Fruit fly (Drosophila melanogaster) whole organism, embryonic: ENCODE results near the gene CG17121.
A peak's percentile ranks its signal among the peaks of the same experiment; 100 is the strongest.

ENCODE experiments used
- Bteb2 ChIP-seq: fragments of 200-800 bp; sonication (Bioruptor generic); optimal IDR thresholded peaks from 2 replicates; lab custom pipeline; 2016; ENCODE audit warnings: missing biosample characterization, missing genetic modification characterization
- CG12391 ChIP-seq: fragments of 200-800 bp; sonication (Bioruptor generic); optimal IDR thresholded peaks from 3 replicates; lab custom pipeline; 2018; ENCODE audit warnings: missing biosample characterization, mild to moderate bottlenecking, missing genetic modification characterization, moderate library complexity
- CG12659 ChIP-seq: fragments of 200-800 bp; sonication (Bioruptor generic); optimal IDR thresholded peaks from 3 replicates; lab custom pipeline; 2017; ENCODE audit warnings: mild to moderate bottlenecking, missing biosample characterization, missing genetic modification reagents, missing genetic modification characterization
- CG13296 ChIP-seq: fragments of 200-800 bp; sonication (Bioruptor generic); optimal IDR thresholded peaks from 3 replicates; lab custom pipeline; 2018; ENCODE audit warnings: missing biosample characterization, mild to moderate bottlenecking, missing genetic modification characterization
- CG13624 ChIP-seq: fragments of 200-800 bp; sonication (Bioruptor generic); optimal IDR thresholded peaks from 2 replicates; lab custom pipeline; 2016; ENCODE audit warnings: missing biosample characterization, missing genetic modification characterization
- CG14050 ChIP-seq: fragments of 200-800 bp; sonication (Bioruptor generic); IDR thresholded peaks from 3 replicates; pipeline ENCODE4 v1.3.6; 2022; ENCODE audit warnings: missing biosample characterization, missing genetic modification characterization
- CG14441 ChIP-seq: fragments of 200-800 bp; sonication (Bioruptor generic); IDR thresholded peaks from 2 replicates; pipeline ENCODE4 v1.3.6; 2022; ENCODE audit warnings: missing biosample characterization, missing genetic modification characterization
- CG14710 ChIP-seq: fragments of 200-800 bp; sonication (Bioruptor generic); optimal IDR thresholded peaks from 3 replicates; lab custom pipeline; 2019; ENCODE audit warnings: missing biosample characterization, mild to moderate bottlenecking, missing genetic modification characterization, moderate library complexity
- CG15514 ChIP-seq: fragments of 200-800 bp; sonication (Bioruptor generic); optimal IDR thresholded peaks from 3 replicates; lab custom pipeline; 2017; ENCODE audit warnings: missing biosample characterization, missing genetic modification characterization, mild to moderate bottlenecking, moderate library complexity, missing genetic modification reagents
- CG18599 ChIP-seq: fragments of 200-800 bp; sonication (Bioruptor generic); optimal IDR thresholded peaks from 3 replicates; lab custom pipeline; 2017; ENCODE audit warnings: missing biosample characterization, missing genetic modification characterization, mild to moderate bottlenecking, moderate library complexity, missing genetic modification reagents
- CG2712 ChIP-seq: fragments of 200-800 bp; optimal IDR thresholded peaks from 3 replicates; lab custom pipeline; 2019; ENCODE audit warnings: missing biosample characterization, mild to moderate bottlenecking, missing genetic modification characterization, moderate library complexity
- CG4424 ChIP-seq: fragments of 200-800 bp; sonication (Bioruptor generic); optimal IDR thresholded peaks from 3 replicates; lab custom pipeline; 2016; ENCODE audit warnings: missing biosample characterization, missing genetic modification characterization
- CG4730 ChIP-seq: fragments of 200-800 bp; sonication (Bioruptor generic); IDR thresholded peaks from 2 replicates; pipeline ENCODE4 v1.3.6; 2022; ENCODE audit warnings: missing biosample characterization, missing genetic modification characterization
- CG4854 ChIP-seq: fragments of 200-800 bp; sonication (Bioruptor generic); optimal IDR thresholded peaks from 2 replicates; lab custom pipeline; 2016; ENCODE audit warnings: missing biosample characterization, missing genetic modification characterization, inconsistent platforms
- CG7372 ChIP-seq: fragments of 200-800 bp; sonication (Bioruptor generic); IDR thresholded peaks from 2 replicates; pipeline ENCODE4 v1.3.6; 2022; ENCODE audit warnings: missing biosample characterization, missing genetic modification characterization
- CG7987 ChIP-seq: fragments of 200-800 bp; sonication (Bioruptor generic); optimal IDR thresholded peaks from 2 replicates; lab custom pipeline; 2018; ENCODE audit warnings: missing biosample characterization, mild to moderate bottlenecking, missing genetic modification characterization, moderate library complexity
- CG8089 ChIP-seq: fragments of 200-800 bp; sonication (Bioruptor generic); optimal IDR thresholded peaks from 3 replicates; lab custom pipeline; 2016; ENCODE audit warnings: missing biosample characterization, missing genetic modification characterization
- CG8290 ChIP-seq, 3 experiments: fragments of 200-800 bp; sonication (Bioruptor generic); optimal IDR thresholded peaks; 2 replicates each; lab custom pipeline; 2016 to 2019; ENCODE audit warnings: missing biosample characterization in 3 of 3, missing genetic modification characterization in 3 of 3, mild to moderate bottlenecking in 2 of 3, moderate library complexity in 1 of 3
- CG9215 ChIP-seq: fragments of 200-800 bp; sonication (Bioruptor generic); IDR thresholded peaks from 2 replicates; pipeline ENCODE4 v1.3.6; 2022; ENCODE audit warnings: missing biosample characterization, missing genetic modification characterization
- CG9817 ChIP-seq: fragments of 200-800 bp; sonication (Bioruptor generic); optimal IDR thresholded peaks from 2 replicates; lab custom pipeline; 2018; ENCODE audit warnings: missing biosample characterization, mild to moderate bottlenecking, missing genetic modification characterization, moderate library complexity
- CG9932 ChIP-seq: fragments of 200-800 bp; sonication (Bioruptor generic); IDR thresholded peaks from 2 replicates; pipeline ENCODE4 v1.3.6; 2022; ENCODE audit warnings: missing biosample characterization, missing genetic modification characterization
- CTCF ChIP-seq: fragments of 200-800 bp; sonication (Bioruptor generic); optimal IDR thresholded peaks from 2 replicates; lab custom pipeline; 2017; ENCODE audit warnings: missing biosample characterization, mild to moderate bottlenecking, missing genetic modification characterization, moderate library complexity
- CoRest ChIP-seq: fragments of 200-800 bp; sonication (Bioruptor generic); optimal IDR thresholded peaks from 3 replicates; lab custom pipeline; 2018; ENCODE audit warnings: missing biosample characterization, mild to moderate bottlenecking, missing genetic modification characterization, moderate library complexity
- Dll ChIP-seq: fragments of 200-800 bp; sonication (Bioruptor generic); IDR thresholded peaks from 4 replicates; pipeline ENCODE4 v1.3.6; 2022; ENCODE audit warnings: missing biosample characterization, missing genetic modification characterization; ENCODE audit not compliant: partially characterized antibody
- Ets65A ChIP-seq: fragments of 200-800 bp; sonication (Bioruptor generic); peaks from one replicate; lab custom pipeline; 2016; ENCODE audit warnings: missing biosample characterization, missing genetic modification characterization
- Mrtf ChIP-seq: fragments of 200-800 bp; sonication (Bioruptor generic); IDR thresholded peaks from 3 replicates; pipeline ENCODE4 v1.3.6; 2022; ENCODE audit warnings: missing biosample characterization, missing genetic modification characterization
- Nf-YC ChIP-seq: fragments of 200-800 bp; optimal IDR thresholded peaks from 3 replicates; lab custom pipeline; 2019; ENCODE audit warnings: missing biosample characterization, mild to moderate bottlenecking, missing genetic modification characterization, moderate library complexity
- Oli ChIP-seq: fragments of 200-800 bp; sonication (Bioruptor generic); optimal IDR thresholded peaks from 2 replicates; lab custom pipeline; 2018; ENCODE audit warnings: missing biosample characterization, mild to moderate bottlenecking, missing genetic modification characterization, moderate library complexity
- Xbp1 ChIP-seq: fragments of 200-800 bp; sonication (Bioruptor generic); optimal IDR thresholded peaks from 3 replicates; lab custom pipeline; 2016; ENCODE audit warnings: missing biosample characterization, mild to moderate bottlenecking, missing genetic modification characterization
- ap ChIP-seq: fragments of 200-800 bp; sonication (Bioruptor generic); IDR thresholded peaks from 2 replicates; pipeline ENCODE4 v1.3.6; 2022; ENCODE audit warnings: missing biosample characterization, missing genetic modification characterization
- bsh ChIP-seq, 2 experiments: fragments of 200-800 bp; sonication (Bioruptor generic); optimal IDR thresholded peaks; 2 replicates each; lab custom pipeline; 2017 to 2018; ENCODE audit warnings: mild to moderate bottlenecking in 2 of 2, missing biosample characterization in 2 of 2, missing genetic modification characterization in 2 of 2, moderate library complexity in 1 of 2
- chinmo ChIP-seq: fragments of 200-800 bp; sonication (Bioruptor generic); IDR thresholded peaks from 4 replicates; pipeline ENCODE4 v1.3.6; 2022; ENCODE audit warnings: missing biosample characterization, missing genetic modification characterization; ENCODE audit not compliant: partially characterized antibody
- crol ChIP-seq: fragments of 200-800 bp; sonication (Bioruptor generic); IDR thresholded peaks from 2 replicates; pipeline ENCODE4 v1.3.6; 2022; ENCODE audit warnings: missing biosample characterization, missing genetic modification characterization
- dysf ChIP-seq: fragments of 200-800 bp; sonication (Bioruptor generic); IDR thresholded peaks from 3 replicates; pipeline ENCODE4 v1.3.6; 2022; ENCODE audit warnings: missing biosample characterization, missing genetic modification characterization
- emc ChIP-seq: fragments of 200-800 bp; sonication (Bioruptor generic); optimal IDR thresholded peaks from 2 replicates; lab custom pipeline; 2016; ENCODE audit warnings: missing biosample characterization, missing genetic modification characterization
- eyg ChIP-seq: fragments of 200-800 bp; sonication (Bioruptor generic); optimal IDR thresholded peaks from 3 replicates; lab custom pipeline; 2016; ENCODE audit warnings: missing biosample characterization, missing genetic modification characterization
- ftz-f1 ChIP-seq: fragments of 200-800 bp; sonication (Bioruptor generic); optimal IDR thresholded peaks from 2 replicates; lab custom pipeline; 2016; ENCODE audit warnings: missing biosample characterization, missing genetic modification characterization
- grau ChIP-seq: fragments of 200-800 bp; optimal IDR thresholded peaks from 3 replicates; lab custom pipeline; 2019; ENCODE audit warnings: missing biosample characterization, mild to moderate bottlenecking, missing genetic modification characterization, moderate library complexity
- gro ChIP-seq: fragments of 200-800 bp; sonication (Bioruptor generic); optimal IDR thresholded peaks from 2 replicates; lab custom pipeline; 2016; ENCODE audit warnings: missing biosample characterization, missing genetic modification characterization
- gsb ChIP-seq: fragments of 200-800 bp; sonication (Bioruptor generic); IDR thresholded peaks from 2 replicates; pipeline ENCODE4 v1.3.6; 2022; ENCODE audit warnings: missing biosample characterization, missing genetic modification characterization
- hkb ChIP-seq, 2 experiments: fragments of 200-800 bp in 1 of 2; fragments of >200 bp in 1 of 2; sonication (Bioruptor generic) in 1 of 2; IDR thresholded peaks in 1 of 2; optimal IDR thresholded peaks in 1 of 2; 2 replicates each; pipeline versions ENCODE4 v1.3.6 to Lab custom; 2017 to 2022; ENCODE audit warnings: missing biosample characterization in 1 of 2, missing genetic modification characterization in 1 of 2
- kay ChIP-seq: fragments of 200-800 bp; sonication (Bioruptor generic); optimal IDR thresholded peaks from 2 replicates; lab custom pipeline; 2016; ENCODE audit warnings: missing biosample characterization, missing genetic modification characterization
- klu ChIP-seq: fragments of 200-800 bp; sonication (Bioruptor generic); IDR thresholded peaks from 2 replicates; pipeline ENCODE4 v1.3.6; 2022; ENCODE audit warnings: missing biosample characterization, missing genetic modification characterization
- lmd ChIP-seq: fragments of 200-800 bp; sonication (Bioruptor generic); IDR thresholded peaks from 2 replicates; pipeline ENCODE4 v1.3.6; 2022; ENCODE audit warnings: missing biosample characterization, missing genetic modification characterization
- pan ChIP-seq, 4 experiments: fragments of >200 bp in 3 of 4; fragments of 200-800 bp in 1 of 4; sonication (Bioruptor generic) in 1 of 4; optimal IDR thresholded peaks in 3 of 4; IDR thresholded peaks in 1 of 4; 2 replicates each; pipeline versions ENCODE4 v1.3.6 to Lab custom; 2017 to 2022; ENCODE audit warnings: missing biosample characterization in 2 of 4, missing genetic modification characterization in 2 of 4, mixed read lengths in 1 of 4
- pho ChIP-seq: fragments of 200-800 bp; sonication (Bioruptor generic); optimal IDR thresholded peaks from 2 replicates; lab custom pipeline; 2016; ENCODE audit warnings: missing biosample characterization, missing genetic modification characterization
- ranshi ChIP-seq: fragments of 200-800 bp; sonication (Bioruptor generic); IDR thresholded peaks from 2 replicates; pipeline ENCODE4 v1.3.6; 2022; ENCODE audit warnings: missing biosample characterization, missing genetic modification characterization
- sens-2 ChIP-seq: fragments of 200-800 bp; sonication (Bioruptor generic); IDR thresholded peaks from 2 replicates; pipeline ENCODE4 v1.3.6; 2022; ENCODE audit warnings: missing biosample characterization, missing genetic modification characterization
- seq ChIP-seq: fragments of 200-800 bp; sonication (Bioruptor generic); IDR thresholded peaks from 2 replicates; pipeline ENCODE4 v1.3.6; 2022; ENCODE audit warnings: missing biosample characterization, missing genetic modification characterization
- shn ChIP-seq: fragments of 200-800 bp; sonication (Bioruptor generic); optimal IDR thresholded peaks from 3 replicates; lab custom pipeline; 2016; ENCODE audit warnings: missing biosample characterization, missing genetic modification characterization

CG17121 gene

DNA sequence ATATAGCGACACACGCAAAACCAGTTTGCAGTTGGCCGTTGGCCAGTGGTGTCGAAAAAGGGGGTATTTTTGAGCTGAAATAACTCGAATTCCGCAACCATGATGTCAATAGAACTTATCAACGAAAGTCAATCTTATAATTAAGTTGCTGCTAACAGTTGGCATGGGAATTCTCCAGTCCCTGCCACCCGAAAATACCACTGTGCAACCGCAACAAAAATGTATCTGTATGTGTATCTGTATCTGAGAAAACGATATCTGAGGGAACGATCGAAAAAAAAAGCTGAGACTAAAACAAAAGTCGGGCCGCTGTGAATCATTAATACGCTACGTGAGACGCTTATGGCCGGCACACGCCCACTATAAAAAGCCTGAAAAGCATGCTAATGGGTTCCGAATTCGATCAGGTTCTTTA is 1.5 kb downstream of the CG17121 start (continued):
- TF ChIP-seq shn (GFP tag; lab: Kevin White, UChicago) (peak; percentile 45), Oli (tag; lab: Kevin White, UChicago) (peak; percentile 51), crol (GFP tag; lab: Robert Waterston, UW) (no peak), CG14050 (GFP tag; lab: Robert Waterston, UW) (peak; percentile 17; the same call in 1 of the 3 replicates), CG7372 (GFP tag; lab: Robert Waterston, UW) (peak; percentile 26; the same call in 1 of the 2 replicates), Ets65A (peak; percentile 90), bsh (GFP tag; optimal IDR thresholded peaks at IDR 0.05; lab: Kevin White, UChicago) (peak in 1 of 2 experiments; percentile 41), CG4854 (GFP tag; lab: Kevin White, UChicago) (no peak), Nf-YC (tag; lab: Kevin White, UChicago) (no peak), sens-2 (GFP tag; lab: Robert Waterston, UW) (no peak), seq (peak; percentile 38), klu (GFP tag; lab: Robert Waterston, UW) (no peak), CG8089 (no peak), grau (tag; lab: Kevin White, UChicago) (peak; percentile 54), CG7987 (GFP tag; lab: Kevin White, UChicago) (no peak), CG14710 (tag; lab: Kevin White, UChicago) (no peak), CG13296 (GFP tag; lab: Kevin White, UChicago) (peak; percentile 4), Bteb2 (peak; percentile 54), CG4730 (GFP tag; lab: Robert Waterston, UW) (peak; percentile 50), Mrtf (GFP tag; lab: Robert Waterston, UW) (peak; percentile 55; the same call in 1 of the 3 replicates), CG4424 (no peak), dysf (peak; percentile 70; the same call in 2 of the 3 replicates), kay (peak; percentile 38), eyg (GFP tag; lab: Kevin White, UChicago) (peak; percentile 0), CTCF (GFP tag; lab: Kevin White, UChicago) (no peak), CG15514 (GFP tag; lab: Kevin White, UChicago) (peak; percentile 39), pho (GFP tag; lab: Kevin White, UChicago) (peak; percentile 47), CoRest (tag; lab: Kevin White, UChicago) (peak; percentile 40), pan (optimal IDR thresholded peaks at IDR 0.05; lab: Kevin White, UChicago) (no peak), pan (GFP tag; optimal IDR thresholded peaks at IDR 0.05 in 1 of 2, IDR thresholded peaks at IDR 0.05 in 1 of 2) (peak in 1 of 2 experiments; percentile 73), gsb (GFP tag; lab: Robert Waterston, UW) (peak; percentile 14; the same call in 1 of the 2 replicates), ranshi (GFP tag; lab: Robert Waterston, UW) (0 out of 2 replicates have a peak, but pooled peaks have one; percentile 45), CG14441 (GFP tag; lab: Robert Waterston, UW) (peak; percentile 77), CG12391 (peak; percentile 2), CG2712 (tag; lab: Kevin White, UChicago) (peak; percentile 24), chinmo (GFP tag; lab: Robert Waterston, UW) (peak; percentile 51; the same call in 1 of the 4 replicates), ap (GFP tag; lab: Robert Waterston, UW) (peak; percentile 48; the same call in 1 of the 2 replicates), CG12659 (GFP tag; lab: Kevin White, UChicago) (peak; percentile 2), Dll (GFP tag; lab: Robert Waterston, UW) (no peak), gro (GFP tag; lab: Kevin White, UChicago) (no peak), CG9215 (GFP tag; lab: Robert Waterston, UW) (peak; percentile 61; the same call in 1 of the 2 replicates), CG18599 (GFP tag; lab: Kevin White, UChicago) (peak; percentile 45), CG8290 (GFP tag; optimal IDR thresholded peaks at IDR 0.05; lab: Kevin White, UChicago) (no peak), CG8290 (tag; optimal IDR thresholded peaks at IDR 0.05; lab: Kevin White, UChicago) (peak in 1 of 2 experiments; percentile 77), Xbp1 (peak; percentile 38), emc (GFP tag; lab: Kevin White, UChicago) (no peak), ftz-f1 (GFP tag; lab: Kevin White, UChicago) (no peak), CG9817 (tag; lab: Kevin White, UChicago) (peak; percentile 43), hkb (optimal IDR thresholded peaks at IDR 0.05; lab: Kevin White, UChicago) (no peak), hkb (GFP tag; IDR thresholded peaks at IDR 0.05; lab: Robert Waterston, UW) (peak; percentile 64; the same call in 1 of the 2 replicates), CG13624 (GFP tag; lab: Kevin White, UChicago) (peak; percentile 35), CG9932 (GFP tag; lab: Robert Waterston, UW) (peak; percentile 88), lmd (peak; percentile 82)
